Worm (Caenorhabditis elegans) whole organism, L4 larva: ENCODE results near the gene aars-1.

ENCODE experiments used
- lin-29 ChIP-seq: fragments of 200-800 bp; sonication (Bioruptor generic); IDR thresholded peaks from 2 replicates; pipeline ENCODE4 v1.3.6; 2022; ENCODE audit warnings: missing genetic modification reagents, missing genetic modification characterization, missing compliant biosample characterization
- lsy-2 ChIP-seq, 2 experiments: fragments of 150-350 bp in 1 of 2; sonication (generic microtip) in 1 of 2; optimal IDR thresholded peaks; 2 replicates each; lab custom pipeline; 2014 to 2017; ENCODE audit warnings: missing biosample characterization in 2 of 2, missing genetic modification characterization in 2 of 2
- madf-5 ChIP-seq, 2 experiments: fragments of 200-800 bp; sonication (Bioruptor generic); IDR thresholded peaks; 2 replicates each; pipeline ENCODE4 v1.3.6; 2022; ENCODE audit warnings: missing compliant biosample characterization in 2 of 2, missing genetic modification characterization in 2 of 2
- madf-9 ChIP-seq: fragments of 200-800 bp; sonication (Bioruptor generic); conservative IDR thresholded peaks from 2 replicates; pipeline ENCODE4 v1.3.6; 2022; ENCODE audit warnings: missing genetic modification reagents, missing genetic modification characterization, missing compliant biosample characterization
- mdl-1 ChIP-seq, 2 experiments: fragments of 150-350 bp in 1 of 2; sonication (generic microtip) in 1 of 2; optimal IDR thresholded peaks; 2 replicates each; lab custom pipeline; 2014 to 2017; ENCODE audit warnings: missing biosample characterization in 2 of 2, missing genetic modification characterization in 2 of 2
- nhr-237 ChIP-seq: sonication (generic microtip); optimal IDR thresholded peaks from 2 replicates; lab custom pipeline; 2017; ENCODE audit warnings: missing biosample characterization, missing genetic modification characterization
- nhr-6 ChIP-seq: fragments of 150-350 bp; optimal IDR thresholded peaks from 2 replicates; lab custom pipeline; 2014; ENCODE audit warnings: missing biosample characterization, missing genetic modification characterization
- rbr-2 ChIP-seq: sonication (generic microtip); optimal IDR thresholded peaks from 2 replicates; lab custom pipeline; 2016; ENCODE audit warnings: missing genotype, missing genetic modification characterization, missing compliant biosample characterization
- snpc-4 ChIP-seq: fragments of 150-350 bp; optimal IDR thresholded peaks from 2 replicates; lab custom pipeline; 2014; ENCODE audit warnings: missing biosample characterization, missing genetic modification characterization
- zag-1 ChIP-seq: fragments of 150-350 bp; optimal IDR thresholded peaks from 2 replicates; lab custom pipeline; 2014; ENCODE audit warnings: missing biosample characterization, missing genetic modification characterization

DNA sequence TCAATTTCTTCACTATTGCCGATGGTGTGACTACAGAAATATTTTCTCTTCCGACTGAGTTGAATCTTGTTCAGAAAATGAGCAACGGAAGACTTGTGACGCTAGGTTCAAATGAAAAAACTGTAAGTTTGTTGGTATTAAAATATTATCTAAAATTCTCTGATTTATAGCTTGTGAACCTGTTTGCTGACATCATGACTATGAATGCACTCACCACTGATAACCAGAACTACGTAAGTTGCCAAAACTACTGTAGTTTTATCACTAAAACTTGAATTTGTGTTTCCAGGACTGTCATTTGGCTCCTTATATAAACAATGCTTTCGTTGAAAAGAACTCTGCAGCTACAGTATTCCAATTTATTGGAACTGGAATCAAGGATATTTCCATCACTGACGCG, 35.7 kb downstream of the aars-1 start:
- TF ChIP-seq snpc-4 (no peak), mdl-1 (tag; optimal IDR thresholded peaks at IDR 0.05; lab: Kevin White, UChicago) (no peak), rbr-2 (tag; lab: Kevin White, UChicago) (no peak), lsy-2 (tag; optimal IDR thresholded peaks at IDR 0.05; lab: Kevin White, UChicago) (no peak), nhr-6 (tag; lab: Kevin White, UChicago) (no peak), lin-29 (GFP tag; lab: Robert Waterston, UW) (no peak), madf-5 (GFP tag; IDR thresholded peaks at IDR 0.05; lab: Robert Waterston, UW) (no peak), zag-1 (no peak), nhr-237 (tag; lab: Kevin White, UChicago) (no peak), madf-9 (GFP tag; lab: Robert Waterston, UW) (no peak)
